Worm (Caenorhabditis elegans): ENCODE measurements around the gene nhr-162.

Gene nhr-162

ce11 chrV:6993999-6994398 lies 2.3 kb upstream of the nhr-162 start (continued):
- TF ChIP-seq gei-17 (GFP tag; optimal IDR thresholded peaks at IDR 0.05): no peak

ce11 chrV:6989626-6990138 lies 2.0 kb downstream of the nhr-162 start, which contains the start of gene nhr-140:
Gene nhr-140, minus strand, starts transcription at chrV:6989676.
- TF ChIP-seq F33H1.4 (GFP tag; IDR thresholded peaks at IDR 0.05) (no peak), F10E7.11 (tag; optimal IDR thresholded peaks at IDR 0.05) (no peak), aptf-2 (GFP tag; conservative IDR thresholded peaks at IDR 0.05) (no peak), F57A8.1 (GFP tag; optimal IDR thresholded peaks at IDR 0.05) (no peak), lir-1 (GFP tag; conservative IDR thresholded peaks at IDR 0.05) (no peak)

ce11 chrV:6987673-6988072 lies 4.0 kb downstream of the nhr-162 start, which contains the start of gene nhr-139:
Gene nhr-139, minus strand, starts transcription at chrV:6987773.
- TF ChIP-seq sdz-38 (tag; optimal IDR thresholded peaks at IDR 0.05) (no peak), ztf-6 (GFP tag; IDR thresholded peaks at IDR 0.05) (no peak), somi-1 (GFP tag; optimal IDR thresholded peaks at IDR 0.05) (no peak), B0035.1 (tag; optimal IDR thresholded peaks at IDR 0.05) (no peak), madf-6 (GFP tag; IDR thresholded peaks at IDR 0.05) (no peak), ztf-26 (tag; optimal IDR thresholded peaks at IDR 0.05) (no peak), F23B12.7 (tag; optimal IDR thresholded peaks at IDR 0.05; ENCODE audit: insufficient read depth) (no peak), aptf-3 (GFP tag; IDR thresholded peaks at IDR 0.05) (no peak), lin-26 (GFP tag; IDR thresholded peaks at IDR 0.05) (no peak)

- no peak for TF ChIP-seq F52B5.7 (tag; optimal IDR thresholded peaks at IDR 0.05)
- TF ChIP-seq tbp1 (GFP tag; optimal IDR thresholded peaks at IDR 0.05): no peak
- TF ChIP-seq T07F8.4 (tag; optimal IDR thresholded peaks at IDR 0.05): no peak
- TF ChIP-seq cebp-2 (GFP tag; IDR thresholded peaks at IDR 0.05): no peak
- TF ChIP-seq ceh-40 (GFP tag; IDR thresholded peaks at IDR 0.05): no peak
- no peak for TF ChIP-seq mcd-1 (GFP tag; IDR thresholded peaks at IDR 0.05)
- TF ChIP-seq attf-3 (GFP tag; conservative IDR thresholded peaks at IDR 0.05): no peak
- TF ChIP-seq madf-6 (GFP tag; IDR thresholded peaks at IDR 0.05): no peak
- no peak for TF ChIP-seq rcor-1 (GFP tag; IDR thresholded peaks at IDR 0.05)
- TF ChIP-seq F39B2.1 (GFP tag; IDR thresholded peaks at IDR 0.05): no peak
- TF ChIP-seq ceh-27 (GFP tag; optimal IDR thresholded peaks at IDR 0.05): no peak
- no peak for TF ChIP-seq mxl-1 (tag; optimal IDR thresholded peaks at IDR 0.05)
- no peak for TF ChIP-seq atf-7 (tag; optimal IDR thresholded peaks at IDR 0.05)
Measured at ce11 chrV:6985943-6986342, 5.7 kb downstream of the nhr-162 start, which contains the start of gene nhr-163. Gene nhr-163, minus strand, starts transcription at chrV:6986043.

ce11 chrV:6982813-6983212 lies 8.9 kb downstream of the nhr-162 start, which contains the start of gene nhr-161:
Gene nhr-161, minus strand, starts transcription at chrV:6982913.
- TF ChIP-seq ceh-40 (GFP tag; IDR thresholded peaks at IDR 0.05): no peak
- TF ChIP-seq hmg-20 (GFP tag; IDR thresholded peaks at IDR 0.05): no peak
- no peak for TF ChIP-seq efl-1 (GFP tag; optimal IDR thresholded peaks at IDR 0.05)
- TF ChIP-seq ztf-25 (GFP tag; IDR thresholded peaks at IDR 0.05): no peak
- TF ChIP-seq snpc-3.4 (tag; optimal IDR thresholded peaks at IDR 0.05): no peak
- no peak for TF ChIP-seq Y79H2A.3 (GFP tag; conservative IDR thresholded peaks at IDR 0.05)
- no peak for TF ChIP-seq F23B12.7 (tag; optimal IDR thresholded peaks at IDR 0.05; ENCODE audit: insufficient read depth)
- no peak for TF ChIP-seq lin-54 (GFP tag; optimal IDR thresholded peaks at IDR 0.05)
- TF ChIP-seq cebp-1 (GFP tag; IDR thresholded peaks at IDR 0.05): no peak
- TF ChIP-seq cebp-1 (tag; optimal IDR thresholded peaks at IDR 0.05): no peak
- TF ChIP-seq tlf-1 (GFP tag; optimal IDR thresholded peaks at IDR 0.05): no peak
- TF ChIP-seq lin-26 (GFP tag; IDR thresholded peaks at IDR 0.05): no peak
- TF ChIP-seq unc-62 (GFP tag; optimal IDR thresholded peaks at IDR 0.05): no peak
- no peak for TF ChIP-seq K12H6.12 (tag; optimal IDR thresholded peaks at IDR 0.05)

Data from whole organism, young adult.